Worm (Caenorhabditis elegans) whole organism, L1 larva: ENCODE data around the gene K10H10.9.

Source experiments
- C04F5.9 ChIP-seq: sonication (generic microtip); optimal IDR thresholded peaks from 2 replicates; lab custom pipeline; 2016; ENCODE audit warnings: missing genetic modification characterization, missing compliant biosample characterization
- F16B12.6 ChIP-seq: fragments of 150-350 bp; optimal IDR thresholded peaks from 2 replicates; lab custom pipeline; 2014; ENCODE audit warnings: missing biosample characterization, missing genetic modification characterization
- Y116A8C.19 ChIP-seq: sonication (generic microtip); optimal IDR thresholded peaks from 2 replicates; lab custom pipeline; 2016; ENCODE audit warnings: missing compliant biosample characterization, missing genetic modification characterization, borderline replicate concordance
- aha-1 ChIP-seq: fragments of 150-350 bp; optimal IDR thresholded peaks from 2 replicates; lab custom pipeline; 2014; ENCODE audit warnings: missing biosample characterization, missing genetic modification characterization
- alr-1 ChIP-seq: fragments of 200-800 bp; sonication (Bioruptor generic); optimal IDR thresholded peaks from 2 replicates; lab custom pipeline; 2018; ENCODE audit warnings: borderline replicate concordance, mild to moderate bottlenecking, missing genetic modification characterization, missing compliant biosample characterization
- aly-2 ChIP-seq: fragments of 150-350 bp; optimal IDR thresholded peaks from 2 replicates; lab custom pipeline; 2014; ENCODE audit warnings: missing biosample characterization, missing genetic modification characterization
- blmp-1 ChIP-seq: fragments of 150-350 bp; optimal IDR thresholded peaks from 2 replicates; lab custom pipeline; 2014; ENCODE audit warnings: missing biosample characterization, missing genetic modification characterization
- ceh-8 ChIP-seq: fragments of 200-800 bp; sonication (Bioruptor generic); optimal IDR thresholded peaks from 2 replicates; lab custom pipeline; 2018; ENCODE audit warnings: mild to moderate bottlenecking, missing genetic modification characterization, moderate library complexity, missing compliant biosample characterization
- ceh-90 ChIP-seq: sonication (generic microtip); optimal IDR thresholded peaks from 2 replicates; lab custom pipeline; 2016; ENCODE audit warnings: missing genetic modification characterization, missing compliant biosample characterization
- dsc-1 ChIP-seq: sonication (generic microtip); optimal IDR thresholded peaks from 2 replicates; lab custom pipeline; 2016; ENCODE audit warnings: mild to moderate bottlenecking, missing genetic modification characterization, missing compliant biosample characterization
- efl-1 ChIP-seq, 4 experiments: fragments of 150-350 bp; optimal IDR thresholded peaks in 3 of 4; peaks in 1 of 4; 1 replicate in 1 of 4; 2 replicates in 3 of 4; lab custom pipeline; 2014; ENCODE audit warnings: missing biosample characterization in 2 of 4, missing genetic modification characterization in 2 of 4, missing genetic modification reagents in 2 of 4
- egl-13 ChIP-seq: sonication (generic microtip); optimal IDR thresholded peaks from 2 replicates; lab custom pipeline; 2016; ENCODE audit warnings: missing genotype, missing genetic modification reagents, missing genetic modification characterization, missing compliant biosample characterization
- elt-2 ChIP-seq: sonication (generic microtip); optimal IDR thresholded peaks from 2 replicates; lab custom pipeline; 2016; ENCODE audit warnings: missing genetic modification characterization, mild to moderate bottlenecking, inconsistent platforms, missing compliant biosample characterization, missing genetic modification reagents
- elt-3 ChIP-seq, 6 experiments: fragments of 150-350 bp in 1 of 6; sonication (generic microtip); optimal IDR thresholded peaks; 2 replicates each; lab custom pipeline; 2017 to 2018; ENCODE audit warnings: missing biosample characterization in 6 of 6, missing genetic modification characterization in 6 of 6, inconsistent platforms in 1 of 6
- fkh-10 ChIP-seq: sonication (generic microtip); optimal IDR thresholded peaks from 2 replicates; lab custom pipeline; 2017; ENCODE audit warnings: missing biosample characterization, missing genetic modification reagents, missing genetic modification characterization
- grh-1 ChIP-seq: fragments of 200-800 bp; sonication (Bioruptor generic); IDR thresholded peaks from 2 replicates; pipeline ENCODE4 v1.3.6; 2022; ENCODE audit warnings: missing genetic modification reagents, missing genetic modification characterization, missing compliant biosample characterization
- hlh-17 ChIP-seq: fragments of 200-800 bp; sonication (Bioruptor generic); optimal IDR thresholded peaks from 2 replicates; lab custom pipeline; 2018; ENCODE audit warnings: missing genetic modification characterization, mild to moderate bottlenecking, missing compliant biosample characterization, moderate library complexity, borderline replicate concordance
- jun-1 ChIP-seq: fragments of 150-350 bp; optimal IDR thresholded peaks from 2 replicates; lab custom pipeline; 2014; ENCODE audit warnings: missing biosample characterization, missing genetic modification reagents, missing genetic modification characterization
- lin-15B ChIP-seq: fragments of 150-350 bp; sonication (generic microtip); optimal IDR thresholded peaks from 3 replicates; lab custom pipeline; 2014; ENCODE audit warnings: missing biosample characterization, missing genetic modification characterization
- lin-35 ChIP-seq, 2 experiments: fragments of 150-350 bp; optimal IDR thresholded peaks; 2 replicates each; lab custom pipeline; 2014; ENCODE audit warnings: missing biosample characterization in 2 of 2, missing genetic modification characterization in 2 of 2, missing genetic modification reagents in 2 of 2
- lin-39 ChIP-seq: fragments of 150-350 bp; optimal IDR thresholded peaks from 2 replicates; lab custom pipeline; 2014; ENCODE audit warnings: missing biosample characterization, missing genetic modification reagents, missing genetic modification characterization
- mab-9 ChIP-seq: fragments of 200-800 bp; sonication (Bioruptor generic); IDR thresholded peaks from 2 replicates; pipeline ENCODE4 v1.3.6; 2022; ENCODE audit warnings: missing genetic modification reagents, missing genetic modification characterization, missing compliant biosample characterization
- mef-2 ChIP-seq: fragments of 150-350 bp; optimal IDR thresholded peaks from 2 replicates; lab custom pipeline; 2014; ENCODE audit warnings: missing biosample characterization, missing genetic modification characterization
- nhr-12 ChIP-seq: sonication (generic microtip); optimal IDR thresholded peaks from 2 replicates; lab custom pipeline; 2017; ENCODE audit warnings: missing biosample characterization, missing genetic modification characterization
- nhr-19 ChIP-seq: fragments of 200-800 bp; sonication (Bioruptor generic); conservative IDR thresholded peaks from 2 replicates; pipeline ENCODE4 v1.3.6; 2022; ENCODE audit warnings: missing genetic modification characterization, missing compliant biosample characterization
- nhr-20 ChIP-seq: sonication (generic microtip); optimal IDR thresholded peaks from 2 replicates; lab custom pipeline; 2016; ENCODE audit warnings: mild to moderate bottlenecking, missing genetic modification characterization, missing compliant biosample characterization
- nhr-47 ChIP-seq: sonication (generic microtip); optimal IDR thresholded peaks from 2 replicates; lab custom pipeline; 2016; ENCODE audit warnings: mild to moderate bottlenecking, missing genetic modification characterization, moderate library complexity, missing compliant biosample characterization
- nhr-71 ChIP-seq: sonication (generic microtip); optimal IDR thresholded peaks from 2 replicates; lab custom pipeline; 2016; ENCODE audit warnings: mild to moderate bottlenecking, missing genetic modification characterization, moderate library complexity, missing compliant biosample characterization
- nhr-76 ChIP-seq: sonication (generic microtip); optimal IDR thresholded peaks from 2 replicates; lab custom pipeline; 2017; ENCODE audit warnings: missing biosample characterization, missing genetic modification characterization
- pag-3 ChIP-seq: sonication (generic microtip); optimal IDR thresholded peaks from 2 replicates; lab custom pipeline; 2017; ENCODE audit warnings: missing genetic modification characterization, mild to moderate bottlenecking, missing compliant biosample characterization, antibody characterized with exemption, borderline replicate concordance; ENCODE audit not compliant: insufficient read depth
- pax-3 ChIP-seq: fragments of 200-800 bp; sonication (Bioruptor generic); optimal IDR thresholded peaks from 2 replicates; lab custom pipeline; 2018; ENCODE audit warnings: mild to moderate bottlenecking, missing genetic modification characterization, moderate library complexity, missing compliant biosample characterization
- pqm-1 ChIP-seq: sonication (generic microtip); optimal IDR thresholded peaks from 3 replicates; lab custom pipeline; 2017; ENCODE audit warnings: missing biosample characterization, missing genetic modification characterization
- snu-23 ChIP-seq: sonication (generic microtip); optimal IDR thresholded peaks from 2 replicates; lab custom pipeline; 2016; ENCODE audit warnings: missing genetic modification characterization, missing compliant biosample characterization
- sup-37 ChIP-seq: fragments of 200-800 bp; sonication (Bioruptor generic); optimal IDR thresholded peaks from 2 replicates; lab custom pipeline; 2018; ENCODE audit warnings: mild to moderate bottlenecking, missing genetic modification characterization, missing compliant biosample characterization
- swsn-7 ChIP-seq: sonication (generic microtip); optimal IDR thresholded peaks from 2 replicates; lab custom pipeline; 2016; ENCODE audit warnings: missing genetic modification characterization, missing compliant biosample characterization
- tbx-2 ChIP-seq: sonication (generic microtip); optimal IDR thresholded peaks from 2 replicates; lab custom pipeline; 2016; ENCODE audit warnings: missing genetic modification characterization, missing compliant biosample characterization
- tlp-1 ChIP-seq: fragments of 150-350 bp; optimal IDR thresholded peaks from 2 replicates; lab custom pipeline; 2014; ENCODE audit warnings: missing biosample characterization, missing genetic modification characterization
- unc-30 ChIP-seq: sonication (generic microtip); optimal IDR thresholded peaks from 2 replicates; lab custom pipeline; 2017; ENCODE audit warnings: missing biosample characterization, missing genetic modification characterization
- unc-86 ChIP-seq: sonication (generic microtip); optimal IDR thresholded peaks from 2 replicates; lab custom pipeline; 2016; ENCODE audit warnings: missing genetic modification characterization, missing compliant biosample characterization
- unc-98 ChIP-seq: fragments of 200-800 bp; sonication (Bioruptor generic); IDR thresholded peaks from 2 replicates; pipeline ENCODE4 v1.3.6; 2022; ENCODE audit warnings: missing genetic modification characterization, missing compliant biosample characterization
- xbp-1 ChIP-seq: sonication (generic microtip); optimal IDR thresholded peaks from 2 replicates; lab custom pipeline; 2016; ENCODE audit warnings: missing genetic modification characterization, missing compliant biosample characterization
- zip-4 ChIP-seq: fragments of 200-800 bp; sonication (Bioruptor generic); optimal IDR thresholded peaks from 2 replicates; lab custom pipeline; 2018; ENCODE audit warnings: mild to moderate bottlenecking, missing genetic modification characterization, moderate library complexity, missing compliant biosample characterization
- ztf-11 ChIP-seq, 2 experiments: sonication (generic microtip); optimal IDR thresholded peaks; 2 replicates each; lab custom pipeline; 2016 to 2017; ENCODE audit warnings: missing genetic modification characterization in 2 of 2, missing biosample characterization in 1 of 2, missing compliant biosample characterization in 1 of 2

Gene K10H10.9

ce11 chrII:14528233-14528802, 13.4 kb upstream of the K10H10.9 start, which contains the start of the genes F57C2.5 and spat-1 (continued):
- no peak for TF ChIP-seq grh-1 (GFP tag; lab: Robert Waterston, UW)
- TF ChIP-seq ceh-8 (GFP tag; lab: Kevin White, UChicago), result no peak
- TF ChIP-seq alr-1 (tag; lab: Kevin White, UChicago), result no peak
- peak; percentile 54 for TF ChIP-seq C04F5.9
- peak; percentile 65 for TF ChIP-seq xbp-1 (tag; lab: Kevin White, UChicago)
- TF ChIP-seq tlp-1 (tag; lab: Kevin White, UChicago), result no peak
- TF ChIP-seq swsn-7 (tag; lab: Kevin White, UChicago), result peak; percentile 62
- TF ChIP-seq nhr-76 (tag; lab: Kevin White, UChicago), result no peak
- peak; percentile 67 for TF ChIP-seq elt-2
- TF ChIP-seq fkh-10, result no peak
- TF ChIP-seq egl-13 (tag; lab: Kevin White, UChicago), result peak; percentile 24
- no peak for TF ChIP-seq mef-2 (tag; lab: Kevin White, UChicago)
- TF ChIP-seq pax-3, result peak; percentile 87
- TF ChIP-seq mab-9, result no peak
- peak; percentile 81 for TF ChIP-seq nhr-20
- peak; percentile 39 for TF ChIP-seq lin-15B
- TF ChIP-seq pag-3 (tag; lab: Kevin White, UChicago), result no peak
- peak; percentile 60 to 79 for TF ChIP-seq lin-35 (GFP tag; optimal IDR thresholded peaks at IDR 0.05; lab: Kevin White, UChicago)
- TF ChIP-seq zip-4 (GFP tag; lab: Kevin White, UChicago), result no peak
- peak; percentile 21; the same call in 1 of the 2 replicates for TF ChIP-seq unc-98 (GFP tag; lab: Robert Waterston, UW)
- TF ChIP-seq snu-23, result peak; percentile 88
- TF ChIP-seq nhr-47 (tag; lab: Kevin White, UChicago), result peak; percentile 75
- no peak for TF ChIP-seq jun-1 (tag; lab: Kevin White, UChicago)
- TF ChIP-seq lin-39 (tag; lab: Kevin White, UChicago), result no peak
- TF ChIP-seq blmp-1, result peak; percentile 49
- TF ChIP-seq aly-2 (tag; lab: Kevin White, UChicago), result peak; percentile 46
- no peak for TF ChIP-seq pqm-1 (tag; lab: Kevin White, UChicago)
- peak; percentile 84 for TF ChIP-seq F16B12.6
- TF ChIP-seq unc-86 (tag; lab: Kevin White, UChicago), result peak; percentile 40
- TF ChIP-seq nhr-71, result peak; percentile 86
- peak in 1 of 6 experiments; percentile 38 for TF ChIP-seq elt-3 (tag; optimal IDR thresholded peaks at IDR 0.05; lab: Kevin White, UChicago)
- no peak for TF ChIP-seq aha-1
- TF ChIP-seq, all 84 proteins: peak for 46

ce11 chrII:14527104-14527503, 12.2 kb upstream of the K10H10.9 start:
- TF ChIP-seq nhr-19 (GFP tag; lab: Robert Waterston, UW) (no peak), efl-1 (optimal IDR thresholded peaks at IDR 0.05; lab: Kevin White, UChicago) (no peak), efl-1 (GFP tag; optimal IDR thresholded peaks at IDR 0.05 in 1 of 2; lab: Kevin White, UChicago) (peak in 1 of 2 experiments; percentile 57), unc-30 (tag; lab: Kevin White, UChicago) (no peak), Y116A8C.19 (tag; lab: Kevin White, UChicago) (no peak), tbx-2 (no peak), sup-37 (GFP tag; lab: Kevin White, UChicago) (no peak)

- TF ChIP-seq ceh-90 (tag; lab: Kevin White, UChicago), result no peak
- TF ChIP-seq F16B12.6, result no peak
- no peak for TF ChIP-seq elt-2
- TF ChIP-seq snu-23, result no peak
- no peak for TF ChIP-seq dsc-1 (tag; lab: Kevin White, UChicago)
- no peak for TF ChIP-seq pag-3 (tag; lab: Kevin White, UChicago)
- no peak for TF ChIP-seq lin-35 (GFP tag; optimal IDR thresholded peaks at IDR 0.05; lab: Kevin White, UChicago)
- no peak for TF ChIP-seq sup-37 (GFP tag; lab: Kevin White, UChicago)
- no peak for TF ChIP-seq ztf-11 (tag; optimal IDR thresholded peaks at IDR 0.05; lab: Kevin White, UChicago)
- TF ChIP-seq hlh-17 (GFP tag; lab: Kevin White, UChicago), result no peak
- TF ChIP-seq nhr-71, result no peak
- TF ChIP-seq tlp-1 (tag; lab: Kevin White, UChicago), result no peak
- TF ChIP-seq nhr-12 (tag; lab: Kevin White, UChicago), result no peak
- TF ChIP-seq C04F5.9, result no peak
Measured at ce11 chrII:14525013-14525412, 10.1 kb upstream of the K10H10.9 start, which contains the start of gene F57C2.4. Gene F57C2.4 (plus strand): TSS chrII:14525313.
